Worm (Caenorhabditis elegans) whole organism, young adult: ENCODE results near the gene F59A6.10.

Source experiments
- C06A6.2 ChIP-seq: fragments of 200-800 bp; sonication (Bioruptor generic); conservative IDR thresholded peaks from 2 replicates; pipeline ENCODE4 v1.3.6; 2022; ENCODE audit warnings: missing genetic modification characterization, missing compliant biosample characterization
- C17E4.6 ChIP-seq: fragments of 200-800 bp; sonication (Bioruptor generic); IDR thresholded peaks from 2 replicates; pipeline ENCODE4 v1.3.6; 2022; ENCODE audit warnings: missing genetic modification reagents, missing genetic modification characterization, missing compliant biosample characterization
- F33H1.4 ChIP-seq: fragments of 200-800 bp; sonication (Bioruptor generic); IDR thresholded peaks from 2 replicates; pipeline ENCODE4 v1.3.6; 2022; ENCODE audit warnings: missing genetic modification reagents, missing genetic modification characterization, missing compliant biosample characterization
- F37B4.10 ChIP-seq: fragments of 200-800 bp; sonication (Bioruptor generic); IDR thresholded peaks from 2 replicates; pipeline ENCODE4 v1.3.6; 2022; ENCODE audit warnings: missing genetic modification characterization, missing compliant biosample characterization
- F52B5.7 ChIP-seq: sonication (generic microtip); optimal IDR thresholded peaks from 2 replicates; lab custom pipeline; 2016; ENCODE audit warnings: mild to moderate bottlenecking, missing genetic modification characterization, missing compliant biosample characterization
- F57C9.4 ChIP-seq: sonication (generic microtip); optimal IDR thresholded peaks from 2 replicates; lab custom pipeline; 2017; ENCODE audit warnings: mild to moderate bottlenecking, missing genetic modification characterization, missing compliant biosample characterization
- K11D2.4 ChIP-seq: fragments of 200-800 bp; sonication (Bioruptor generic); IDR thresholded peaks from 2 replicates; pipeline ENCODE4 v1.3.6; 2022; ENCODE audit warnings: missing genetic modification reagents, missing genetic modification characterization, missing compliant biosample characterization
- Y56A3A.18 ChIP-seq: fragments of 200-800 bp; sonication (Bioruptor generic); IDR thresholded peaks from 2 replicates; pipeline ENCODE4 v1.3.6; 2022; ENCODE audit warnings: missing genetic modification reagents, missing genetic modification characterization, missing compliant biosample characterization
- akir-1 ChIP-seq: fragments of 200-800 bp; sonication (Bioruptor generic); optimal IDR thresholded peaks from 2 replicates; lab custom pipeline; 2018; ENCODE audit warnings: mild to moderate bottlenecking, missing genetic modification characterization, moderate library complexity, missing compliant biosample characterization
- ama-1 ChIP-seq, 3 experiments: fragments of 150-350 bp in 1 of 3; sonication (generic microtip) in 2 of 3; optimal IDR thresholded peaks; 2 replicates each; lab custom pipeline; 2014 to 2018; ENCODE audit warnings: missing biosample characterization in 2 of 3, missing genetic modification characterization in 2 of 3, missing genetic modification reagents in 2 of 3
- atf-7 ChIP-seq: sonication (generic microtip); optimal IDR thresholded peaks from 2 replicates; lab custom pipeline; 2017; ENCODE audit warnings: mild to moderate bottlenecking, missing genetic modification characterization, missing compliant biosample characterization
- bed-1 ChIP-seq: fragments of 200-800 bp; sonication (Bioruptor generic); IDR thresholded peaks from 2 replicates; pipeline ENCODE4 v1.3.6; 2022; ENCODE audit warnings: missing genetic modification reagents, missing genetic modification characterization, missing compliant biosample characterization
- bed-2 ChIP-seq: fragments of 200-800 bp; sonication (Bioruptor generic); IDR thresholded peaks from 2 replicates; pipeline ENCODE4 v1.3.6; 2022; ENCODE audit warnings: missing genetic modification reagents, missing genetic modification characterization, missing compliant biosample characterization
- ceh-100 ChIP-seq: fragments of 200-800 bp; sonication (Bioruptor generic); IDR thresholded peaks from 2 replicates; pipeline ENCODE4 v1.3.6; 2022; ENCODE audit warnings: missing genetic modification reagents, missing genetic modification characterization, missing compliant biosample characterization
- ceh-40 ChIP-seq: fragments of 200-800 bp; sonication (Bioruptor generic); IDR thresholded peaks from 2 replicates; pipeline ENCODE4 v1.3.6; 2022; ENCODE audit warnings: missing genetic modification characterization, missing compliant biosample characterization
- dox-1 ChIP-seq: fragments of 200-800 bp; sonication (Bioruptor generic); IDR thresholded peaks from 2 replicates; pipeline ENCODE4 v1.3.6; 2022; ENCODE audit warnings: missing genetic modification reagents, missing genetic modification characterization, missing compliant biosample characterization
- dpl-1 ChIP-seq: fragments of 150-350 bp; optimal IDR thresholded peaks from 2 replicates; lab custom pipeline; 2014; ENCODE audit warnings: missing biosample characterization, missing genetic modification reagents, missing genetic modification characterization
- efl-1 ChIP-seq: fragments of 150-350 bp; optimal IDR thresholded peaks from 2 replicates; lab custom pipeline; 2014; ENCODE audit warnings: missing biosample characterization, missing genetic modification reagents, missing genetic modification characterization
- egl-18 ChIP-seq: fragments of 200-800 bp; sonication (Bioruptor generic); IDR thresholded peaks from 2 replicates; pipeline ENCODE4 v1.3.6; 2022; ENCODE audit warnings: missing genetic modification reagents, missing genetic modification characterization, missing compliant biosample characterization
- ekl-4 ChIP-seq: fragments of 200-800 bp; sonication (Bioruptor generic); IDR thresholded peaks from 2 replicates; pipeline ENCODE4 v1.3.6; 2022; ENCODE audit warnings: missing genetic modification reagents, missing genetic modification characterization, missing compliant biosample characterization
- fkh-3 ChIP-seq: sonication (generic microtip); optimal IDR thresholded peaks from 2 replicates; lab custom pipeline; 2016; ENCODE audit warnings: mild to moderate bottlenecking, missing genetic modification characterization, missing compliant biosample characterization
- gei-17 ChIP-seq: fragments of 200-800 bp; sonication (Bioruptor generic); optimal IDR thresholded peaks from 2 replicates; lab custom pipeline; 2018; ENCODE audit warnings: mild to moderate bottlenecking, missing genetic modification characterization, missing compliant biosample characterization
- let-526 ChIP-seq: fragments of 200-800 bp; sonication (Bioruptor generic); IDR thresholded peaks from 2 replicates; pipeline ENCODE4 v1.3.6; 2022; ENCODE audit warnings: missing genetic modification reagents, missing genetic modification characterization, missing compliant biosample characterization
- lin-26 ChIP-seq: fragments of 200-800 bp; sonication (Bioruptor generic); IDR thresholded peaks from 2 replicates; pipeline ENCODE4 v1.3.6; 2022; ENCODE audit warnings: missing genetic modification reagents, missing genetic modification characterization, missing compliant biosample characterization
- lin-40 ChIP-seq: sonication (generic microtip); optimal IDR thresholded peaks from 2 replicates; lab custom pipeline; 2016; ENCODE audit warnings: missing genetic modification characterization, mild to moderate bottlenecking, missing compliant biosample characterization, missing genotype, missing genetic modification reagents
- lin-54 ChIP-seq: fragments of 200-800 bp; sonication (Bioruptor generic); optimal IDR thresholded peaks from 2 replicates; lab custom pipeline; 2018; ENCODE audit warnings: mild to moderate bottlenecking, missing genetic modification characterization, missing compliant biosample characterization
- lsl-1 ChIP-seq: fragments of 200-800 bp; sonication (Bioruptor generic); optimal IDR thresholded peaks from 2 replicates; lab custom pipeline; 2018; ENCODE audit warnings: mild to moderate bottlenecking, missing genetic modification characterization, moderate library complexity, missing compliant biosample characterization
- lsy-27 ChIP-seq: sonication (generic microtip); optimal IDR thresholded peaks from 2 replicates; lab custom pipeline; 2017; ENCODE audit warnings: missing genetic modification characterization, mild to moderate bottlenecking, missing compliant biosample characterization, antibody characterized with exemption, missing genotype, borderline replicate concordance; ENCODE audit not compliant: insufficient read depth
- madf-6 ChIP-seq: fragments of 200-800 bp; sonication (Bioruptor generic); IDR thresholded peaks from 2 replicates; pipeline ENCODE4 v1.3.6; 2022; ENCODE audit warnings: missing genetic modification reagents, missing genetic modification characterization, missing compliant biosample characterization
- madf-8 ChIP-seq: fragments of 200-800 bp; sonication (Bioruptor generic); conservative IDR thresholded peaks from 2 replicates; pipeline ENCODE4 v1.3.6; 2022; ENCODE audit warnings: missing genetic modification reagents, missing genetic modification characterization, missing compliant biosample characterization
- mel-28 ChIP-seq: sonication (generic microtip); optimal IDR thresholded peaks from 2 replicates; lab custom pipeline; 2016; ENCODE audit warnings: borderline replicate concordance, mild to moderate bottlenecking, missing genetic modification characterization, missing compliant biosample characterization
- nfya-1 ChIP-seq: sonication (generic microtip); optimal IDR thresholded peaks from 2 replicates; lab custom pipeline; 2017; ENCODE audit warnings: antibody characterized with exemption, missing compliant biosample characterization, missing genetic modification characterization, borderline replicate concordance; ENCODE audit not compliant: insufficient read depth
- nfyb-1 ChIP-seq: fragments of 200-800 bp; sonication (Bioruptor generic); IDR thresholded peaks from 2 replicates; pipeline ENCODE4 v1.3.6; 2022; ENCODE audit warnings: missing genetic modification reagents, missing genetic modification characterization, missing compliant biosample characterization
- nhr-27 ChIP-seq: fragments of 200-800 bp; sonication (Bioruptor generic); optimal IDR thresholded peaks from 2 replicates; lab custom pipeline; 2018; ENCODE audit warnings: mild to moderate bottlenecking, missing genetic modification characterization, moderate library complexity, missing compliant biosample characterization
- rcor-1 ChIP-seq: fragments of 200-800 bp; sonication (Bioruptor generic); IDR thresholded peaks from 2 replicates; pipeline ENCODE4 v1.3.6; 2022; ENCODE audit warnings: missing genetic modification reagents, missing genetic modification characterization, missing compliant biosample characterization
- rec-8 ChIP-seq, 2 experiments: sonication (generic microtip); optimal IDR thresholded peaks; 2 replicates each; lab custom pipeline; 2016; ENCODE audit warnings: mild to moderate bottlenecking in 2 of 2, missing genetic modification characterization in 2 of 2, missing genetic modification reagents in 2 of 2, missing genotype in 2 of 2, missing biosample characterization in 1 of 2, missing compliant biosample characterization in 1 of 2, moderate library complexity in 1 of 2
- sea-2 ChIP-seq: fragments of 200-800 bp; sonication (Bioruptor generic); IDR thresholded peaks from 2 replicates; pipeline ENCODE4 v1.3.6; 2022; ENCODE audit warnings: missing genetic modification characterization, missing compliant biosample characterization
- snpc-3.4 ChIP-seq: sonication (generic microtip); optimal IDR thresholded peaks from 2 replicates; lab custom pipeline; 2017; ENCODE audit warnings: missing genetic modification characterization, mild to moderate bottlenecking, missing compliant biosample characterization, antibody characterized with exemption, moderate library complexity, missing genotype, missing genetic modification reagents
- snpc-4 ChIP-seq, 5 experiments: fragments of 150-350 bp in 1 of 5; sonication (generic microtip) in 4 of 5; optimal IDR thresholded peaks; 2 replicates each; lab custom pipeline; 2014 to 2018; ENCODE audit warnings: missing genetic modification characterization in 5 of 5, missing biosample characterization in 3 of 5, antibody characterized with exemption in 2 of 5, mild to moderate bottlenecking in 2 of 5, missing compliant biosample characterization in 2 of 5, missing genotype in 2 of 5, moderate library complexity in 2 of 5, missing genetic modification reagents in 1 of 5
- sptf-2 ChIP-seq: fragments of 200-800 bp; sonication (Bioruptor generic); optimal IDR thresholded peaks from 2 replicates; lab custom pipeline; 2018; ENCODE audit warnings: mild to moderate bottlenecking, missing genetic modification characterization, missing compliant biosample characterization
- tbx-9 ChIP-seq: sonication (generic microtip); optimal IDR thresholded peaks from 2 replicates; lab custom pipeline; 2016; ENCODE audit warnings: borderline replicate concordance, missing genetic modification characterization, inconsistent platforms, missing compliant biosample characterization
- zim-3 ChIP-seq: sonication (generic microtip); optimal IDR thresholded peaks from 2 replicates; lab custom pipeline; 2017; ENCODE audit warnings: mild to moderate bottlenecking, missing genetic modification characterization, moderate library complexity, missing compliant biosample characterization
- ztf-26 ChIP-seq: sonication (generic microtip); optimal IDR thresholded peaks from 2 replicates; lab custom pipeline; 2017; ENCODE audit warnings: missing genetic modification characterization, missing compliant biosample characterization
- ztf-3 ChIP-seq: fragments of 200-800 bp; sonication (Bioruptor generic); optimal IDR thresholded peaks from 2 replicates; lab custom pipeline; 2018; ENCODE audit warnings: mild to moderate bottlenecking, missing genetic modification characterization, missing compliant biosample characterization
- ztf-6 ChIP-seq: fragments of 200-800 bp; sonication (Bioruptor generic); IDR thresholded peaks from 2 replicates; pipeline ENCODE4 v1.3.6; 2022; ENCODE audit warnings: missing genetic modification reagents, missing genetic modification characterization, missing compliant biosample characterization

The F59A6.10 gene

DNA sequence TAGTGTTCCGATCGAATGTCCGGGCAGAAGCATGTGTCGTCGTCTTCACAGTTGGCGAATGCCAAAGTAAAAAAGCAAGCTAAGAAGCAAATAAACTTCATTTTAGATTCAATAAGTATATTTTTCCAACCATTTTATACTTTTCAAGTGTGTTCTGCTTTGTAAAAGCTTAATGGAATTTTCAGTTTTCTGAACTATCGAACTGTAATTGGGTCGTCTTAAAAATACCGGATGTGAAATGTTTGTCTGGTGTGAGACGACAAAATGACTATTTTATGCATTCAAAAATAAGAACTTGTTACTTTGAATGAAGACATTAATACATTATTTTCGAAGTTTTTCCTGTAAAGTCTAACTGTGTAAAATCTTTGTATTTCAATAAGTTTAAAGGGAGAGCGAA lies 5.1 kb upstream of the F59A6.10 start, which contains the start of gene F59A6.11:
Gene F59A6.11, minus strand, starts transcription at position 101 of the 400 bp plus-strand sequence.
- TF ChIP-seq bed-2 (GFP tag; lab: Robert Waterston, UW) (no peak), K11D2.4 (GFP tag; lab: Robert Waterston, UW) (no peak)

DNA sequence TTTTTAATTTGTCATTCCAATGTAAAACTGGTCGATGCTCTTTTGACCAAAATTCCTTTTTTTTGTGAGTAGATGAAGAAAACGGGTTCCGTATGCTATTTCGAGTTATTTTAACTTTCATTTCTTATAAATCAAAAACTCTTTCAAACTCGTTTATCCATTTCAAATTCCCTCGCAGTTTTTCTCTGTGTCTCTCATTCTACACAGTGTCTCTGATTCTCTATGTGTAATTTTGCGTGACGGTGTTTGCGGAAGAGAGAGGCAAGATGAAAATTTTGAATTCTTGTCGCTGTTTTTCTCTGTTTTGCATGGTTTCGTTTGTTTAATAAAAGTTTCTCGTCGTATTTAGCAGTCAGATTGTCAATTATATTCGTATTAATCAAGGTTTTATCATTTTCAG lies 4.6 kb upstream of the F59A6.10 start, which contains the start of gene citk-2:
Gene citk-2, plus strand, starts transcription at position 399 of the 400 bp plus-strand sequence.
- TF ChIP-seq egl-18 (GFP tag; lab: Robert Waterston, UW) (0 out of 2 replicates have a peak, but pooled peaks have one; percentile 13), ztf-3 (GFP tag; lab: Kevin White, UChicago) (no peak), akir-1 (GFP tag; lab: Kevin White, UChicago) (no peak), lin-54 (GFP tag; lab: Kevin White, UChicago) (peak; percentile 97), rcor-1 (peak; percentile 47), snpc-3.4 (tag; lab: Kevin White, UChicago) (peak; percentile 55), dox-1 (GFP tag; lab: Robert Waterston, UW) (peak; percentile 30; the same call in 1 of the 2 replicates), lsy-27 (no peak), ztf-26 (peak; percentile 4), fkh-3 (tag; lab: Kevin White, UChicago) (no peak), nfyb-1 (GFP tag; lab: Robert Waterston, UW) (peak; percentile 74), zim-3 (tag; lab: Kevin White, UChicago) (no peak), let-526 (GFP tag; lab: Robert Waterston, UW) (no peak), mel-28 (tag; lab: Kevin White, UChicago) (no peak), tbx-9 (tag; lab: Kevin White, UChicago) (no peak), bed-1 (no peak), madf-8 (GFP tag; lab: Robert Waterston, UW) (no peak), dpl-1 (GFP tag; lab: Kevin White, UChicago) (peak; percentile 95), lsl-1 (peak; percentile 30), nhr-27 (tag; lab: Kevin White, UChicago) (no peak), gei-17 (GFP tag; lab: Kevin White, UChicago) (no peak), F37B4.10 (GFP tag; lab: Robert Waterston, UW) (no peak), atf-7 (tag; lab: Kevin White, UChicago) (no peak), nfya-1 (tag; lab: Kevin White, UChicago) (no peak), efl-1 (GFP tag; lab: Kevin White, UChicago) (peak; percentile 91), ama-1 (optimal IDR thresholded peaks at IDR 0.05; lab: Kevin White, UChicago) (no peak), ama-1 (GFP tag; optimal IDR thresholded peaks at IDR 0.05; lab: Kevin White, UChicago) (no peak), rec-8 (tag; optimal IDR thresholded peaks at IDR 0.05; lab: Kevin White, UChicago) (no peak), F33H1.4 (GFP tag; lab: Robert Waterston, UW) (peak; percentile 59), snpc-4 (GFP tag; optimal IDR thresholded peaks at IDR 0.05; lab: Kevin White, UChicago) (no peak), snpc-4 (tag; optimal IDR thresholded peaks at IDR 0.05; lab: Kevin White, UChicago) (peak in 1 of 4 experiments; percentile 46), ekl-4 (GFP tag; lab: Robert Waterston, UW) (peak; percentile 70; the same call in 1 of the 2 replicates), ztf-6 (GFP tag; lab: Robert Waterston, UW) (no peak), sea-2 (GFP tag; lab: Robert Waterston, UW) (no peak), sptf-2 (no peak), C06A6.2 (GFP tag; lab: Robert Waterston, UW) (0 out of 2 replicates have a peak, but pooled peaks have one; percentile 50), F57C9.4 (no peak), Y56A3A.18 (GFP tag; lab: Robert Waterston, UW) (0 out of 2 replicates have a peak, but pooled peaks have one; percentile 77), F52B5.7 (no peak), madf-6 (GFP tag; lab: Robert Waterston, UW) (peak; percentile 58), C17E4.6 (GFP tag; lab: Robert Waterston, UW) (no peak), lin-40 (tag; lab: Kevin White, UChicago) (no peak), lin-26 (GFP tag; lab: Robert Waterston, UW) (no peak), ceh-40 (GFP tag; lab: Robert Waterston, UW) (no peak), ceh-100 (GFP tag; lab: Robert Waterston, UW) (peak; percentile 73)
